Worm (Caenorhabditis elegans) whole organism, L4 larva: ENCODE data around the gene W02B3.7.
A peak's percentile ranks its signal among the peaks of the same experiment; 100 is the strongest.

Experiments
- D1046.2 ChIP-seq: fragments of 200-800 bp; sonication (Bioruptor generic); IDR thresholded peaks from 2 replicates; pipeline ENCODE4 v1.3.6; 2022; ENCODE audit warnings: missing genetic modification characterization, missing compliant biosample characterization
- F37D6.2 ChIP-seq: sonication (generic microtip); optimal IDR thresholded peaks from 2 replicates; lab custom pipeline; 2016; ENCODE audit warnings: mild to moderate bottlenecking, missing genetic modification characterization, missing compliant biosample characterization
- F49E8.2 ChIP-seq: sonication (generic microtip); optimal IDR thresholded peaks from 2 replicates; lab custom pipeline; 2016; ENCODE audit warnings: missing compliant biosample characterization, mild to moderate bottlenecking, missing genetic modification characterization, borderline replicate concordance
- T20F7.1 ChIP-seq: fragments of 200-800 bp; sonication (Bioruptor generic); optimal IDR thresholded peaks from 2 replicates; lab custom pipeline; 2018; ENCODE audit warnings: mild to moderate bottlenecking, missing genetic modification characterization, missing compliant biosample characterization
- T26A8.4 ChIP-seq: fragments of 200-800 bp; sonication (Bioruptor generic); IDR thresholded peaks from 2 replicates; pipeline ENCODE4 v1.3.6; 2022; ENCODE audit warnings: missing genetic modification characterization, missing compliant biosample characterization
- Y105C5A.15 ChIP-seq: fragments of 200-800 bp; sonication (Bioruptor generic); IDR thresholded peaks from 2 replicates; pipeline ENCODE4 v1.3.6; 2022; ENCODE audit warnings: missing genetic modification characterization, missing compliant biosample characterization
- ama-1 ChIP-seq: fragments of 150-350 bp; optimal IDR thresholded peaks from 2 replicates; lab custom pipeline; 2014; ENCODE audit warnings: inconsistent platforms, mixed read lengths
- ceh-28 ChIP-seq: fragments of 150-350 bp; optimal IDR thresholded peaks from 2 replicates; lab custom pipeline; 2014; ENCODE audit warnings: missing biosample characterization, missing genetic modification reagents, missing genetic modification characterization
- ceh-32 ChIP-seq: sonication (generic microtip); optimal IDR thresholded peaks from 2 replicates; lab custom pipeline; 2016; ENCODE audit warnings: mild to moderate bottlenecking, missing genetic modification characterization, missing compliant biosample characterization; ENCODE audit not compliant: poor library complexity
- ceh-82 ChIP-seq: sonication (generic microtip); optimal IDR thresholded peaks from 2 replicates; lab custom pipeline; 2017; ENCODE audit warnings: missing biosample characterization, missing genetic modification characterization
- ces-1 ChIP-seq: fragments of 150-350 bp; sonication (generic microtip); optimal IDR thresholded peaks from 4 replicates; lab custom pipeline; 2014; ENCODE audit warnings: missing biosample characterization, missing genetic modification reagents, missing genetic modification characterization
- ctbp-1 ChIP-seq: fragments of 200-800 bp; sonication (Bioruptor generic); IDR thresholded peaks from 2 replicates; pipeline ENCODE4 v1.3.6; 2022; ENCODE audit warnings: missing genetic modification reagents, missing genetic modification characterization, missing compliant biosample characterization
- daf-12 ChIP-seq: fragments of 150-350 bp; optimal IDR thresholded peaks from 2 replicates; lab custom pipeline; 2014; ENCODE audit warnings: missing biosample characterization, missing genetic modification reagents, missing genetic modification characterization
- daf-8 ChIP-seq: fragments of 200-800 bp; sonication (Bioruptor generic); IDR thresholded peaks from 2 replicates; pipeline ENCODE4 v1.3.6; 2022; ENCODE audit warnings: missing genetic modification characterization, missing compliant biosample characterization
- dmd-6 ChIP-seq: fragments of 200-800 bp; sonication (Bioruptor generic); IDR thresholded peaks from 2 replicates; pipeline ENCODE4 v1.3.6; 2022; ENCODE audit warnings: missing genetic modification reagents, missing genetic modification characterization, missing compliant biosample characterization
- dve-1 ChIP-seq: sonication (generic microtip); optimal IDR thresholded peaks from 2 replicates; lab custom pipeline; 2017; ENCODE audit warnings: antibody characterized with exemption, mild to moderate bottlenecking, missing genetic modification characterization, missing compliant biosample characterization; ENCODE audit not compliant: insufficient read depth
- egl-27 ChIP-seq: sonication (generic microtip); optimal IDR thresholded peaks from 3 replicates; lab custom pipeline; 2017; ENCODE audit warnings: missing biosample characterization, missing genetic modification reagents, missing genetic modification characterization
- fkh-10 ChIP-seq: fragments of 150-350 bp; optimal IDR thresholded peaks from 2 replicates; lab custom pipeline; 2014; ENCODE audit warnings: missing biosample characterization, missing genetic modification reagents, missing genetic modification characterization
- fos-1 ChIP-seq: fragments of 150-350 bp; optimal IDR thresholded peaks from 2 replicates; lab custom pipeline; 2014; ENCODE audit warnings: missing biosample characterization, missing genetic modification characterization
- hlh-11 ChIP-seq: fragments of 200-800 bp; sonication (Bioruptor generic); optimal IDR thresholded peaks from 2 replicates; lab custom pipeline; 2018; ENCODE audit warnings: mild to moderate bottlenecking, missing genetic modification characterization, missing compliant biosample characterization
- jun-1 ChIP-seq: fragments of 150-350 bp; optimal IDR thresholded peaks from 2 replicates; lab custom pipeline; 2014; ENCODE audit warnings: missing biosample characterization, missing genetic modification reagents, missing genetic modification characterization
- lim-7 ChIP-seq: fragments of 200-800 bp; sonication (Bioruptor generic); IDR thresholded peaks from 2 replicates; pipeline ENCODE4 v1.3.6; 2022; ENCODE audit warnings: missing genetic modification characterization, missing compliant biosample characterization
- lin-29 ChIP-seq: fragments of 200-800 bp; sonication (Bioruptor generic); IDR thresholded peaks from 2 replicates; pipeline ENCODE4 v1.3.6; 2022; ENCODE audit warnings: missing genetic modification reagents, missing genetic modification characterization, missing compliant biosample characterization
- lin-38 ChIP-seq: fragments of 200-800 bp; sonication (Bioruptor generic); IDR thresholded peaks from 2 replicates; pipeline ENCODE4 v1.3.6; 2022; ENCODE audit warnings: missing genetic modification reagents, missing genetic modification characterization, missing compliant biosample characterization
- lin-39 ChIP-seq: fragments of 150-350 bp; optimal IDR thresholded peaks from 2 replicates; lab custom pipeline; 2014; ENCODE audit warnings: missing biosample characterization, missing genetic modification reagents, missing genetic modification characterization
- lsy-2 ChIP-seq, 2 experiments: fragments of 150-350 bp in 1 of 2; sonication (generic microtip) in 1 of 2; optimal IDR thresholded peaks; 2 replicates each; lab custom pipeline; 2014 to 2017; ENCODE audit warnings: missing biosample characterization in 2 of 2, missing genetic modification characterization in 2 of 2
- madf-5 ChIP-seq, 2 experiments: fragments of 200-800 bp; sonication (Bioruptor generic); IDR thresholded peaks; 2 replicates each; pipeline ENCODE4 v1.3.6; 2022; ENCODE audit warnings: missing compliant biosample characterization in 2 of 2, missing genetic modification characterization in 2 of 2
- mdl-1 ChIP-seq, 2 experiments: fragments of 150-350 bp in 1 of 2; sonication (generic microtip) in 1 of 2; optimal IDR thresholded peaks; 2 replicates each; lab custom pipeline; 2014 to 2017; ENCODE audit warnings: missing biosample characterization in 2 of 2, missing genetic modification characterization in 2 of 2
- mxl-2 ChIP-seq: fragments of 200-800 bp; sonication (Bioruptor generic); conservative IDR thresholded peaks from 2 replicates; pipeline ENCODE4 v1.3.6; 2022; ENCODE audit warnings: missing genetic modification reagents, missing genetic modification characterization, missing compliant biosample characterization
- nhr-102 ChIP-seq: sonication (generic microtip); optimal IDR thresholded peaks from 2 replicates; lab custom pipeline; 2016; ENCODE audit warnings: mild to moderate bottlenecking, missing genetic modification characterization, moderate library complexity, missing compliant biosample characterization
- nhr-11 ChIP-seq: fragments of 150-350 bp; optimal IDR thresholded peaks from 2 replicates; lab custom pipeline; 2014; ENCODE audit warnings: missing biosample characterization, missing genetic modification characterization
- nhr-237 ChIP-seq: sonication (generic microtip); optimal IDR thresholded peaks from 2 replicates; lab custom pipeline; 2017; ENCODE audit warnings: missing biosample characterization, missing genetic modification characterization
- nhr-25 ChIP-seq: sonication (generic microtip); optimal IDR thresholded peaks from 2 replicates; lab custom pipeline; 2017; ENCODE audit warnings: missing genetic modification characterization, mild to moderate bottlenecking, missing compliant biosample characterization, antibody characterized with exemption, moderate library complexity, borderline replicate concordance; ENCODE audit not compliant: insufficient read depth
- nhr-48 ChIP-seq: sonication (generic microtip); optimal IDR thresholded peaks from 2 replicates; lab custom pipeline; 2016; ENCODE audit warnings: mild to moderate bottlenecking, missing genetic modification characterization, missing compliant biosample characterization
- pha-4 ChIP-seq, 2 experiments: fragments of 150-350 bp in 1 of 2; fragments of 200-800 bp in 1 of 2; sonication (Bioruptor generic) in 1 of 2; IDR thresholded peaks in 1 of 2; optimal IDR thresholded peaks in 1 of 2; 2 replicates each; pipeline versions ENCODE4 v1.3.6 to Lab custom; 2014 to 2022; ENCODE audit warnings: missing genetic modification characterization in 2 of 2, missing genetic modification reagents in 2 of 2, missing biosample characterization in 1 of 2, missing compliant biosample characterization in 1 of 2
- pqm-1 ChIP-seq: sonication (generic microtip); optimal IDR thresholded peaks from 2 replicates; lab custom pipeline; 2017; ENCODE audit warnings: missing biosample characterization, missing genetic modification characterization
- rbr-2 ChIP-seq: sonication (generic microtip); optimal IDR thresholded peaks from 2 replicates; lab custom pipeline; 2016; ENCODE audit warnings: missing genotype, missing genetic modification characterization, missing compliant biosample characterization
- sdz-12 ChIP-seq: fragments of 200-800 bp; sonication (Bioruptor generic); optimal IDR thresholded peaks from 2 replicates; lab custom pipeline; 2018; ENCODE audit warnings: mild to moderate bottlenecking, missing genetic modification characterization, missing compliant biosample characterization
- set-16 ChIP-seq: fragments of 200-800 bp; sonication (Bioruptor generic); IDR thresholded peaks from 2 replicates; pipeline ENCODE4 v1.3.6; 2022; ENCODE audit warnings: missing genetic modification reagents, missing genetic modification characterization, missing compliant biosample characterization
- snpc-1.2 ChIP-seq: fragments of 200-800 bp; sonication (Bioruptor generic); IDR thresholded peaks from 2 replicates; pipeline ENCODE4 v1.3.6; 2022; ENCODE audit warnings: missing genetic modification reagents, missing genetic modification characterization, missing compliant biosample characterization
- tra-1 ChIP-seq: fragments of 200-800 bp; sonication (Bioruptor generic); IDR thresholded peaks from 2 replicates; pipeline ENCODE4 v1.3.6; 2022; ENCODE audit warnings: missing genetic modification reagents, missing genetic modification characterization, missing compliant biosample characterization
- unc-130 ChIP-seq: sonication (generic microtip); optimal IDR thresholded peaks from 2 replicates; lab custom pipeline; 2016; ENCODE audit warnings: missing genetic modification reagents, missing genetic modification characterization, missing compliant biosample characterization
- unc-39 ChIP-seq: sonication (generic microtip); optimal IDR thresholded peaks from 2 replicates; lab custom pipeline; 2017; ENCODE audit warnings: missing biosample characterization, missing genetic modification characterization
- zag-1 ChIP-seq: fragments of 150-350 bp; optimal IDR thresholded peaks from 2 replicates; lab custom pipeline; 2014; ENCODE audit warnings: missing biosample characterization, missing genetic modification characterization
- zfp-3 ChIP-seq: fragments of 200-800 bp; sonication (Bioruptor generic); conservative IDR thresholded peaks from 2 replicates; pipeline ENCODE4 v1.3.6; 2022; ENCODE audit warnings: missing genetic modification reagents, missing genetic modification characterization, missing compliant biosample characterization
- zip-11 ChIP-seq: fragments of 200-800 bp; sonication (Bioruptor generic); IDR thresholded peaks from 2 replicates; pipeline ENCODE4 v1.3.6; 2022; ENCODE audit warnings: missing genetic modification characterization, missing compliant biosample characterization
- ztf-11 ChIP-seq: fragments of 150-350 bp; optimal IDR thresholded peaks from 2 replicates; lab custom pipeline; 2014; ENCODE audit warnings: missing biosample characterization, missing genetic modification characterization

W02B3.7 gene

ce11 chrIII:670994-671393, 20.8 kb downstream of the W02B3.7 start (continued):
- TF ChIP-seq mdl-1 (tag; optimal IDR thresholded peaks at IDR 0.05; lab: Kevin White, UChicago) (peak in 1 of 2 experiments; percentile 64), set-16 (GFP tag; lab: Robert Waterston, UW) (peak; percentile 63), madf-5 (GFP tag; IDR thresholded peaks at IDR 0.05; lab: Robert Waterston, UW) (no peak), sdz-12 (GFP tag; lab: Kevin White, UChicago) (no peak), lsy-2 (tag; optimal IDR thresholded peaks at IDR 0.05; lab: Kevin White, UChicago) (peak in 1 of 2 experiments; percentile 65), lin-29 (GFP tag; lab: Robert Waterston, UW) (no peak), fkh-10 (GFP tag; lab: Kevin White, UChicago) (peak; percentile 77), rbr-2 (tag; lab: Kevin White, UChicago) (peak; percentile 76), daf-8 (no peak), ces-1 (GFP tag; lab: Kevin White, UChicago) (peak; percentile 71), daf-12 (tag; lab: Kevin White, UChicago) (no peak), hlh-11 (tag; lab: Kevin White, UChicago) (peak; percentile 30), ctbp-1 (GFP tag; lab: Robert Waterston, UW) (peak; percentile 77)

- TF ChIP-seq dve-1 (no peak), nhr-48 (tag; lab: Kevin White, UChicago) (no peak), jun-1 (tag; lab: Kevin White, UChicago) (no peak), rbr-2 (tag; lab: Kevin White, UChicago) (peak; percentile 78), ceh-82 (tag; lab: Kevin White, UChicago) (no peak), Y105C5A.15 (GFP tag; lab: Robert Waterston, UW) (no peak), pha-4 (GFP tag; IDR thresholded peaks at IDR 0.05; lab: Robert Waterston, UW) (0 out of 2 replicates have a peak, but pooled peaks have one; percentile 27), pha-4 (tag; optimal IDR thresholded peaks at IDR 0.05; lab: Kevin White, UChicago) (no peak), lsy-2 (tag; optimal IDR thresholded peaks at IDR 0.05; lab: Kevin White, UChicago) (peak; percentile 34 to 73), ceh-28 (tag; lab: Kevin White, UChicago) (no peak), fos-1 (tag; lab: Kevin White, UChicago) (no peak), mxl-2 (GFP tag; lab: Robert Waterston, UW) (no peak), hlh-11 (tag; lab: Kevin White, UChicago) (peak; percentile 31), T26A8.4 (GFP tag; lab: Robert Waterston, UW) (no peak), F49E8.2 (tag; lab: Kevin White, UChicago) (no peak), daf-12 (tag; lab: Kevin White, UChicago) (no peak), ama-1 (lab: Kevin White, UChicago) (no peak), pqm-1 (tag; lab: Kevin White, UChicago) (no peak), dmd-6 (GFP tag; lab: Robert Waterston, UW) (peak; percentile 26; the same call in 1 of the 2 replicates), lim-7 (GFP tag; lab: Robert Waterston, UW) (no peak), snpc-1.2 (GFP tag; lab: Robert Waterston, UW) (no peak), T20F7.1 (GFP tag; lab: Kevin White, UChicago) (no peak), D1046.2 (GFP tag; lab: Robert Waterston, UW) (no peak), unc-39 (tag; lab: Kevin White, UChicago) (no peak), lin-38 (GFP tag; lab: Robert Waterston, UW) (no peak), lin-39 (no peak), ceh-32 (tag; lab: Kevin White, UChicago) (no peak), F37D6.2 (tag; lab: Kevin White, UChicago) (peak; percentile 47), madf-5 (GFP tag; IDR thresholded peaks at IDR 0.05; lab: Robert Waterston, UW) (no peak), nhr-11 (tag; lab: Kevin White, UChicago) (peak; percentile 23), nhr-102 (tag; lab: Kevin White, UChicago) (no peak), zip-11 (GFP tag; lab: Robert Waterston, UW) (no peak), zag-1 (no peak), egl-27 (no peak), nhr-25 (tag; lab: Kevin White, UChicago) (no peak), tra-1 (GFP tag; lab: Robert Waterston, UW) (no peak), ztf-11 (no peak), nhr-237 (tag; lab: Kevin White, UChicago) (no peak), zfp-3 (GFP tag; lab: Robert Waterston, UW) (no peak), unc-130 (GFP tag; lab: Kevin White, UChicago) (no peak)
Observed at ce11 chrIII:668303-668893, 23.4 kb downstream of the W02B3.7 start, which contains the start of gene W02B3.3. Gene W02B3.3, minus strand, starts transcription at chrIII:668433.
